Worm (Caenorhabditis elegans) whole organism, L1 larva: Measurements from ENCODE around the gene npr-8.

ENCODE experiments used
- C04F5.9 ChIP-seq: sonication (generic microtip); optimal IDR thresholded peaks from 2 replicates; lab custom pipeline; 2016; ENCODE audit warnings: missing genetic modification characterization, missing compliant biosample characterization
- F16B12.6 ChIP-seq: fragments of 150-350 bp; optimal IDR thresholded peaks from 2 replicates; lab custom pipeline; 2014; ENCODE audit warnings: missing biosample characterization, missing genetic modification characterization
- aha-1 ChIP-seq: fragments of 150-350 bp; optimal IDR thresholded peaks from 2 replicates; lab custom pipeline; 2014; ENCODE audit warnings: missing biosample characterization, missing genetic modification characterization
- ama-1 ChIP-seq: fragments of 150-350 bp; optimal IDR thresholded peaks from 2 replicates; lab custom pipeline; 2014
- blmp-1 ChIP-seq: fragments of 150-350 bp; optimal IDR thresholded peaks from 2 replicates; lab custom pipeline; 2014; ENCODE audit warnings: missing biosample characterization, missing genetic modification characterization
- ceh-63 ChIP-seq: fragments of 200-800 bp; sonication (Bioruptor generic); optimal IDR thresholded peaks from 2 replicates; lab custom pipeline; 2018; ENCODE audit warnings: mild to moderate bottlenecking, missing genetic modification characterization, missing compliant biosample characterization
- ceh-82 ChIP-seq, 3 experiments: fragments of 150-350 bp in 1 of 3; sonication (generic microtip) in 2 of 3; optimal IDR thresholded peaks; 2 replicates each; lab custom pipeline; 2014 to 2017; ENCODE audit warnings: missing biosample characterization in 3 of 3, missing genetic modification characterization in 3 of 3
- ceh-88 ChIP-seq: fragments of 200-800 bp; sonication (Bioruptor generic); IDR thresholded peaks from 2 replicates; pipeline ENCODE4 v1.3.6; 2022; ENCODE audit warnings: missing genetic modification characterization, missing compliant biosample characterization
- dsc-1 ChIP-seq: sonication (generic microtip); optimal IDR thresholded peaks from 2 replicates; lab custom pipeline; 2016; ENCODE audit warnings: mild to moderate bottlenecking, missing genetic modification characterization, missing compliant biosample characterization
- efl-1 ChIP-seq, 4 experiments: fragments of 150-350 bp; optimal IDR thresholded peaks in 3 of 4; peaks in 1 of 4; 1 replicate in 1 of 4; 2 replicates in 3 of 4; lab custom pipeline; 2014; ENCODE audit warnings: missing biosample characterization in 2 of 4, missing genetic modification characterization in 2 of 4, missing genetic modification reagents in 2 of 4
- efl-3 ChIP-seq: fragments of 200-800 bp; sonication (Bioruptor generic); optimal IDR thresholded peaks from 2 replicates; lab custom pipeline; 2018; ENCODE audit warnings: mild to moderate bottlenecking, missing genetic modification characterization, missing compliant biosample characterization
- egl-13 ChIP-seq: sonication (generic microtip); optimal IDR thresholded peaks from 2 replicates; lab custom pipeline; 2016; ENCODE audit warnings: missing genotype, missing genetic modification reagents, missing genetic modification characterization, missing compliant biosample characterization
- egl-27 ChIP-seq, 2 experiments: fragments of 150-350 bp in 1 of 2; sonication (generic microtip); optimal IDR thresholded peaks; 3 replicates each; lab custom pipeline; 2017 to 2018; ENCODE audit warnings: missing biosample characterization in 2 of 2, missing genetic modification characterization in 2 of 2, missing genetic modification reagents in 2 of 2
- fos-1 ChIP-seq: fragments of 150-350 bp; optimal IDR thresholded peaks from 2 replicates; lab custom pipeline; 2014; ENCODE audit warnings: missing biosample characterization, missing genetic modification characterization
- grh-1 ChIP-seq: fragments of 200-800 bp; sonication (Bioruptor generic); IDR thresholded peaks from 2 replicates; pipeline ENCODE4 v1.3.6; 2022; ENCODE audit warnings: missing genetic modification reagents, missing genetic modification characterization, missing compliant biosample characterization
- hpl-2 ChIP-seq: fragments of 150-350 bp; optimal IDR thresholded peaks from 2 replicates; lab custom pipeline; 2014; ENCODE audit warnings: missing biosample characterization, missing genetic modification reagents, missing genetic modification characterization
- jun-1 ChIP-seq: fragments of 150-350 bp; optimal IDR thresholded peaks from 2 replicates; lab custom pipeline; 2014; ENCODE audit warnings: missing biosample characterization, missing genetic modification reagents, missing genetic modification characterization
- lin-13 ChIP-seq: fragments of 150-350 bp; optimal IDR thresholded peaks from 2 replicates; lab custom pipeline; 2014; ENCODE audit warnings: missing biosample characterization, missing genetic modification reagents, missing genetic modification characterization
- lin-15B ChIP-seq: fragments of 150-350 bp; sonication (generic microtip); optimal IDR thresholded peaks from 3 replicates; lab custom pipeline; 2014; ENCODE audit warnings: missing biosample characterization, missing genetic modification characterization
- mdl-1 ChIP-seq, 2 experiments: fragments of 150-350 bp; optimal IDR thresholded peaks; 2 replicates each; lab custom pipeline; 2014 to 2017; ENCODE audit warnings: missing biosample characterization in 2 of 2, missing genetic modification characterization in 2 of 2, inconsistent platforms in 1 of 2
- mef-2 ChIP-seq: fragments of 150-350 bp; optimal IDR thresholded peaks from 2 replicates; lab custom pipeline; 2014; ENCODE audit warnings: missing biosample characterization, missing genetic modification characterization
- nhr-12 ChIP-seq: sonication (generic microtip); optimal IDR thresholded peaks from 2 replicates; lab custom pipeline; 2017; ENCODE audit warnings: missing biosample characterization, missing genetic modification characterization
- nhr-19 ChIP-seq: fragments of 200-800 bp; sonication (Bioruptor generic); conservative IDR thresholded peaks from 2 replicates; pipeline ENCODE4 v1.3.6; 2022; ENCODE audit warnings: missing genetic modification characterization, missing compliant biosample characterization
- nhr-47 ChIP-seq: sonication (generic microtip); optimal IDR thresholded peaks from 2 replicates; lab custom pipeline; 2016; ENCODE audit warnings: mild to moderate bottlenecking, missing genetic modification characterization, moderate library complexity, missing compliant biosample characterization
- nhr-71 ChIP-seq: sonication (generic microtip); optimal IDR thresholded peaks from 2 replicates; lab custom pipeline; 2016; ENCODE audit warnings: mild to moderate bottlenecking, missing genetic modification characterization, moderate library complexity, missing compliant biosample characterization
- nhr-77 ChIP-seq: fragments of 150-350 bp; optimal IDR thresholded peaks from 2 replicates; lab custom pipeline; 2014; ENCODE audit warnings: missing biosample characterization, missing genetic modification characterization
- pqm-1 ChIP-seq: sonication (generic microtip); optimal IDR thresholded peaks from 3 replicates; lab custom pipeline; 2017; ENCODE audit warnings: missing biosample characterization, missing genetic modification characterization
- skn-1 ChIP-seq: fragments of 150-350 bp; optimal IDR thresholded peaks from 2 replicates; lab custom pipeline; 2014; ENCODE audit warnings: missing biosample characterization, missing genetic modification characterization
- snu-23 ChIP-seq: sonication (generic microtip); optimal IDR thresholded peaks from 2 replicates; lab custom pipeline; 2016; ENCODE audit warnings: missing genetic modification characterization, missing compliant biosample characterization
- sox-4 ChIP-seq: sonication (generic microtip); optimal IDR thresholded peaks from 2 replicates; lab custom pipeline; 2016; ENCODE audit warnings: missing genetic modification characterization, missing compliant biosample characterization
- tbx-2 ChIP-seq: sonication (generic microtip); optimal IDR thresholded peaks from 2 replicates; lab custom pipeline; 2016; ENCODE audit warnings: missing genetic modification characterization, missing compliant biosample characterization
- unc-130 ChIP-seq: fragments of 150-350 bp; optimal IDR thresholded peaks from 2 replicates; lab custom pipeline; 2017; ENCODE audit warnings: missing biosample characterization, missing genetic modification characterization, inconsistent platforms
- unc-62 ChIP-seq: fragments of 150-350 bp; optimal IDR thresholded peaks from 2 replicates; lab custom pipeline; 2014; ENCODE audit warnings: missing biosample characterization, missing genetic modification reagents, missing genetic modification characterization
- unc-98 ChIP-seq: fragments of 200-800 bp; sonication (Bioruptor generic); IDR thresholded peaks from 2 replicates; pipeline ENCODE4 v1.3.6; 2022; ENCODE audit warnings: missing genetic modification characterization, missing compliant biosample characterization
- xbp-1 ChIP-seq: sonication (generic microtip); optimal IDR thresholded peaks from 2 replicates; lab custom pipeline; 2016; ENCODE audit warnings: missing genetic modification characterization, missing compliant biosample characterization
- zag-1 ChIP-seq: fragments of 150-350 bp; optimal IDR thresholded peaks from 2 replicates; lab custom pipeline; 2014; ENCODE audit warnings: missing biosample characterization, missing genetic modification characterization
- zip-4 ChIP-seq: fragments of 200-800 bp; sonication (Bioruptor generic); optimal IDR thresholded peaks from 2 replicates; lab custom pipeline; 2018; ENCODE audit warnings: mild to moderate bottlenecking, missing genetic modification characterization, moderate library complexity, missing compliant biosample characterization

npr-8 gene

DNA sequence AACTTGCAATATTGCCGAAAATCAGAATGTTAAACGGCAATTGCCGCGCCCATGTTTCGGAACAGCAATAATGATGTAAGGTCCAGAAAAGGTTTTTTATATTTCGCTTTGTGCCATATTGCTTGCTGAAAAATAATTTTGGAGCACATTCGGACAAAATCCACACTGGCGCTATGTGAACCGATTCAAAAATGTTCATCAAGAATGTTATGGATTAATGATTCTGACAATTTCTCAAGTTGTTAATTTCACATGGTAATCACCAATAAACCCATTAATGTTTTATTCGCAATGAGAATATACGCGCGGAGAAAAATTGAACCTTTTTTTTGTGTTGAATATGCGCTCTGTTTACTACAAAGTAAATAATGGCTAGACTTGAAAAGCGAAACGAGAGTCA is 27.4 kb downstream of the npr-8 start:
- TF ChIP-seq ceh-63 (GFP tag; lab: Kevin White, UChicago) (no peak), nhr-71 (no peak), mef-2 (tag; lab: Kevin White, UChicago) (no peak), lin-13 (GFP tag; lab: Kevin White, UChicago) (no peak), nhr-12 (tag; lab: Kevin White, UChicago) (no peak), grh-1 (GFP tag; lab: Robert Waterston, UW) (no peak), unc-62 (GFP tag; lab: Kevin White, UChicago) (no peak), nhr-77 (tag; lab: Kevin White, UChicago) (no peak), fos-1 (tag; lab: Kevin White, UChicago) (no peak), nhr-47 (tag; lab: Kevin White, UChicago) (no peak), blmp-1 (tag; lab: Kevin White, UChicago) (no peak), C04F5.9 (tag; lab: Kevin White, UChicago) (no peak), xbp-1 (tag; lab: Kevin White, UChicago) (no peak), tbx-2 (tag; lab: Kevin White, UChicago) (no peak), zip-4 (GFP tag; lab: Kevin White, UChicago) (no peak), ceh-82 (tag; optimal IDR thresholded peaks at IDR 0.05; lab: Kevin White, UChicago) (no peak), unc-98 (GFP tag; lab: Robert Waterston, UW) (no peak), zag-1 (tag; lab: Kevin White, UChicago) (no peak), ceh-88 (GFP tag; lab: Robert Waterston, UW) (no peak), pqm-1 (tag; lab: Kevin White, UChicago) (no peak)

DNA sequence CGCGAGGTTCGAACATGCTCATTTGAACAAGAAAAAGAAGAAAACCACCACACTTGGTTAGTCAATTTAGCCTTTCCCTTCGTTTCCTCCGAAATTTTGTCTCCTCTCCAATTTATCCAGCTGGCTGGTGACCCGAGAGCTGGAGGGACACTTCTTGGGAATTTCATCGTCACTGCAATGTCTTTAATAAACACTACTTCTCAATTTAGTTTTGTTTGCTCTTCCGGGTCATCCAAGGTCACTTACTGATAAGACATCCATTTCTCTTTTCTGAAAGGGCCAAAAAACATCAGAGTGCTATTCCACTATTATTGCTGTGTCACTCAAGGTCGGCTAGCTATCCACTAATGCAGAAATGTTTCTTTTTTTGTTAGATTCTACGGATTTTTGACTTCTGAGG is 28.3 kb downstream of the npr-8 start, which contains the start of gene C10A4.3:
Gene C10A4.3 (plus strand): TSS at position 301 of the 400 bp plus-strand sequence.
- TF ChIP-seq ama-1 (lab: Kevin White, UChicago) = no peak
- no peak for TF ChIP-seq egl-27 (tag; optimal IDR thresholded peaks at IDR 0.05; lab: Kevin White, UChicago)
- TF ChIP-seq skn-1 (tag; lab: Kevin White, UChicago) = no peak
- TF ChIP-seq efl-3 (GFP tag; lab: Kevin White, UChicago) = no peak
- TF ChIP-seq grh-1 (GFP tag; lab: Robert Waterston, UW) = no peak
- TF ChIP-seq egl-13 = no peak
- TF ChIP-seq F16B12.6 = no peak
- TF ChIP-seq, all 84 proteins: peak for 0

DNA sequence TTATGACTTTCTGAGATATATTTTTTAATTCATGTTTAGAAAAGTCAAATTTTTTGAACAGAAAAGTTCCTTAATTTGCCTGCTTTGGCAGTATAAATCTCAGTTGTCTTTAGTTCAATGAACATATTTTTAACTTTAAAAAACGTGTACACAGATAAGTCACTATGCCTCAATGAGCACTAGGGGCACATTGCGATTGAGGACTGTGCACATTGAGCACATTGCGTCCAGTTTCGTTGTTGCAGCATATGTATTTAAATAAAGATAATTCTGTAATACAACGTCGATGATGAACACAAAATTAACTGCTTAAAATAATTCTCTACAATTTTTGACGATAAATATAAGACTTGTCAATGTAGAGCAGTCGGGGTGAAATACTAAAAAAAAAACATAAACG is 30.6 kb downstream of the npr-8 start:
- no peak for TF ChIP-seq efl-1 (optimal IDR thresholded peaks at IDR 0.05; lab: Kevin White, UChicago)
- peak in 1 of 2 experiments; percentile 91 for TF ChIP-seq efl-1 (GFP tag; optimal IDR thresholded peaks at IDR 0.05 in 1 of 2; lab: Kevin White, UChicago)
- TF ChIP-seq snu-23 (GFP tag; lab: Kevin White, UChicago) = no peak

DNA sequence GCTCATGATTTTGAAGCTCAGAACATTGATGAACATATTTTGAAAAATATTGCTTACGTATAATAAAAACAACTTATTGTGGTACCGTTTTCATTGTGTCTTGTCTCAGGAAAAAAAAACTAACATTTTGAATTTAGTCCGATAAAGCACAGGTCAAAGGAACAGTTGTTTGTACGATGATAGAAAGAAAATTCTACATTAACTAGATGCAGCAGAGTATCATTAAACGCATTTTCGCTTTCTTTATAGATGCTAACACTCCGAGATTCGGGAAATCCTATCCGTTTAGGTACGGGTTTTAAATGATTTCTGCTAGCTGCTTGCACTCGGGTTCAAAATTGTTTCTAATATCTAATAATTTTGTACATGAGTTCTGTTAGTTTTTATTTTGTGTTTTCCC is 31.9 kb downstream of the npr-8 start:
- TF ChIP-seq aha-1 (tag; lab: Kevin White, UChicago) = no peak
- no peak for TF ChIP-seq nhr-19
- no peak for TF ChIP-seq nhr-77 (tag; lab: Kevin White, UChicago)
- no peak for TF ChIP-seq sox-4
- TF ChIP-seq hpl-2 = no peak
- no peak for TF ChIP-seq jun-1 (tag; lab: Kevin White, UChicago)
- TF ChIP-seq mdl-1 (tag; optimal IDR thresholded peaks at IDR 0.05; lab: Kevin White, UChicago) = no peak
- TF ChIP-seq unc-130 (tag; lab: Kevin White, UChicago) = no peak
- TF ChIP-seq ama-1 (lab: Kevin White, UChicago) = no peak
- TF ChIP-seq efl-1 (optimal IDR thresholded peaks at IDR 0.05; lab: Kevin White, UChicago) = no peak
- no peak for TF ChIP-seq efl-1 (GFP tag; optimal IDR thresholded peaks at IDR 0.05 in 1 of 2; lab: Kevin White, UChicago)
- TF ChIP-seq dsc-1 = no peak

DNA sequence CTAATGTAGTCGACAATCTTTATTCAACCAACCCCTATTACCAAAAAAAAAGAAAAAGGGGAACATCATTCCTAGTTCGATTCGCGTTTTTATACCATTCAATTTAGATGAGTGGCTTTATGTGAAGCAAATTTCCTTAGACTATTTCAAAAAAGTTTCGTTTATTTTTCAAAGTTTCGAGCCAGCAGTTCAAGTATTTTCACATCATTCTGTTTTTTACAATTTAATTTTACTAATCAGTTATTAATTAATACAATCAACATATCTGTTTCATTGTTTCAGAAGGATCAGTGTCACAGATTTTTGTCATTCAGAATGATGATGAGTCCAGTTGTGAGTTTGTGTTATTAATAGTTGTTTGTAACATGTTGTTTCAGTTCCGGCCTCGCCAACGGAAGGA is 32.8 kb downstream of the npr-8 start, which contains the start of gene C10A4.2:
Gene C10A4.2 (plus strand): TSS at position 301 of the 400 bp plus-strand sequence.
- TF ChIP-seq lin-15B (tag; lab: Kevin White, UChicago) = no peak
- TF ChIP-seq blmp-1 (tag; lab: Kevin White, UChicago) = no peak
- no peak for TF ChIP-seq pqm-1 (tag; lab: Kevin White, UChicago)
- TF ChIP-seq, all 84 proteins: peak for 0
